Worm (Caenorhabditis elegans) whole organism, L1 larva: ENCODE results near the gene fbxa-2.

Experiments used
- F16B12.6 ChIP-seq: fragments of 150-350 bp; optimal IDR thresholded peaks from 2 replicates; lab custom pipeline; 2014; ENCODE audit warnings: missing biosample characterization, missing genetic modification characterization
- Y116A8C.19 ChIP-seq: sonication (generic microtip); optimal IDR thresholded peaks from 2 replicates; lab custom pipeline; 2016; ENCODE audit warnings: missing compliant biosample characterization, missing genetic modification characterization, borderline replicate concordance
- alr-1 ChIP-seq: fragments of 200-800 bp; sonication (Bioruptor generic); optimal IDR thresholded peaks from 2 replicates; lab custom pipeline; 2018; ENCODE audit warnings: borderline replicate concordance, mild to moderate bottlenecking, missing genetic modification characterization, missing compliant biosample characterization
- blmp-1 ChIP-seq: fragments of 150-350 bp; optimal IDR thresholded peaks from 2 replicates; lab custom pipeline; 2014; ENCODE audit warnings: missing biosample characterization, missing genetic modification characterization
- ceh-63 ChIP-seq: fragments of 200-800 bp; sonication (Bioruptor generic); optimal IDR thresholded peaks from 2 replicates; lab custom pipeline; 2018; ENCODE audit warnings: mild to moderate bottlenecking, missing genetic modification characterization, missing compliant biosample characterization
- ceh-82 ChIP-seq, 3 experiments: fragments of 150-350 bp in 1 of 3; sonication (generic microtip) in 2 of 3; optimal IDR thresholded peaks; 2 replicates each; lab custom pipeline; 2014 to 2017; ENCODE audit warnings: missing biosample characterization in 3 of 3, missing genetic modification characterization in 3 of 3
- ceh-88 ChIP-seq: fragments of 200-800 bp; sonication (Bioruptor generic); IDR thresholded peaks from 2 replicates; pipeline ENCODE4 v1.3.6; 2022; ENCODE audit warnings: missing genetic modification characterization, missing compliant biosample characterization
- efl-1 ChIP-seq, 4 experiments: fragments of 150-350 bp; optimal IDR thresholded peaks in 3 of 4; peaks in 1 of 4; 1 replicate in 1 of 4; 2 replicates in 3 of 4; lab custom pipeline; 2014; ENCODE audit warnings: missing biosample characterization in 2 of 4, missing genetic modification characterization in 2 of 4, missing genetic modification reagents in 2 of 4
- efl-3 ChIP-seq: fragments of 200-800 bp; sonication (Bioruptor generic); optimal IDR thresholded peaks from 2 replicates; lab custom pipeline; 2018; ENCODE audit warnings: mild to moderate bottlenecking, missing genetic modification characterization, missing compliant biosample characterization
- egl-27 ChIP-seq, 2 experiments: fragments of 150-350 bp in 1 of 2; sonication (generic microtip); optimal IDR thresholded peaks; 3 replicates each; lab custom pipeline; 2017 to 2018; ENCODE audit warnings: missing biosample characterization in 2 of 2, missing genetic modification characterization in 2 of 2, missing genetic modification reagents in 2 of 2
- elt-2 ChIP-seq: sonication (generic microtip); optimal IDR thresholded peaks from 2 replicates; lab custom pipeline; 2016; ENCODE audit warnings: missing genetic modification characterization, mild to moderate bottlenecking, inconsistent platforms, missing compliant biosample characterization, missing genetic modification reagents
- ets-5 ChIP-seq: fragments of 200-800 bp; sonication (Bioruptor generic); IDR thresholded peaks from 2 replicates; pipeline ENCODE4 v1.3.6; 2022; ENCODE audit warnings: missing genetic modification characterization, missing compliant biosample characterization
- fkh-10 ChIP-seq: sonication (generic microtip); optimal IDR thresholded peaks from 2 replicates; lab custom pipeline; 2017; ENCODE audit warnings: missing biosample characterization, missing genetic modification reagents, missing genetic modification characterization
- fkh-4 ChIP-seq: sonication (generic microtip); optimal IDR thresholded peaks from 2 replicates; lab custom pipeline; 2016; ENCODE audit warnings: missing compliant biosample characterization, missing genetic modification characterization, borderline replicate concordance
- fos-1 ChIP-seq: fragments of 150-350 bp; optimal IDR thresholded peaks from 2 replicates; lab custom pipeline; 2014; ENCODE audit warnings: missing biosample characterization, missing genetic modification characterization
- hlh-17 ChIP-seq: fragments of 200-800 bp; sonication (Bioruptor generic); optimal IDR thresholded peaks from 2 replicates; lab custom pipeline; 2018; ENCODE audit warnings: missing genetic modification characterization, mild to moderate bottlenecking, missing compliant biosample characterization, moderate library complexity, borderline replicate concordance
- hpl-2 ChIP-seq: fragments of 150-350 bp; optimal IDR thresholded peaks from 2 replicates; lab custom pipeline; 2014; ENCODE audit warnings: missing biosample characterization, missing genetic modification reagents, missing genetic modification characterization
- isw-1 ChIP-seq: fragments of 200-800 bp; sonication (Bioruptor generic); IDR thresholded peaks from 2 replicates; pipeline ENCODE4 v1.3.6; 2022; ENCODE audit warnings: missing genetic modification characterization, missing compliant biosample characterization
- jun-1 ChIP-seq: fragments of 150-350 bp; optimal IDR thresholded peaks from 2 replicates; lab custom pipeline; 2014; ENCODE audit warnings: missing biosample characterization, missing genetic modification reagents, missing genetic modification characterization
- lin-14 ChIP-seq: fragments of 200-800 bp; sonication (Bioruptor generic); optimal IDR thresholded peaks from 2 replicates; lab custom pipeline; 2018; ENCODE audit warnings: mild to moderate bottlenecking, missing genetic modification characterization, moderate library complexity, missing compliant biosample characterization
- lin-35 ChIP-seq, 2 experiments: fragments of 150-350 bp; optimal IDR thresholded peaks; 2 replicates each; lab custom pipeline; 2014; ENCODE audit warnings: missing biosample characterization in 2 of 2, missing genetic modification characterization in 2 of 2, missing genetic modification reagents in 2 of 2
- lir-3 ChIP-seq: sonication (generic microtip); optimal IDR thresholded peaks from 2 replicates; lab custom pipeline; 2016; ENCODE audit warnings: mild to moderate bottlenecking, missing genetic modification characterization, moderate library complexity, missing compliant biosample characterization; ENCODE audit not compliant: poor library complexity
- mef-2 ChIP-seq: fragments of 150-350 bp; optimal IDR thresholded peaks from 2 replicates; lab custom pipeline; 2014; ENCODE audit warnings: missing biosample characterization, missing genetic modification characterization
- nhr-12 ChIP-seq: sonication (generic microtip); optimal IDR thresholded peaks from 2 replicates; lab custom pipeline; 2017; ENCODE audit warnings: missing biosample characterization, missing genetic modification characterization
- nhr-19 ChIP-seq: fragments of 200-800 bp; sonication (Bioruptor generic); conservative IDR thresholded peaks from 2 replicates; pipeline ENCODE4 v1.3.6; 2022; ENCODE audit warnings: missing genetic modification characterization, missing compliant biosample characterization
- nhr-20 ChIP-seq: sonication (generic microtip); optimal IDR thresholded peaks from 2 replicates; lab custom pipeline; 2016; ENCODE audit warnings: mild to moderate bottlenecking, missing genetic modification characterization, missing compliant biosample characterization
- nhr-28 ChIP-seq: fragments of 150-350 bp; optimal IDR thresholded peaks from 2 replicates; lab custom pipeline; 2014; ENCODE audit warnings: missing biosample characterization, missing genetic modification characterization
- nhr-47 ChIP-seq: sonication (generic microtip); optimal IDR thresholded peaks from 2 replicates; lab custom pipeline; 2016; ENCODE audit warnings: mild to moderate bottlenecking, missing genetic modification characterization, moderate library complexity, missing compliant biosample characterization
- nhr-71 ChIP-seq: sonication (generic microtip); optimal IDR thresholded peaks from 2 replicates; lab custom pipeline; 2016; ENCODE audit warnings: mild to moderate bottlenecking, missing genetic modification characterization, moderate library complexity, missing compliant biosample characterization
- nhr-84 ChIP-seq: sonication (generic microtip); optimal IDR thresholded peaks from 2 replicates; lab custom pipeline; 2017; ENCODE audit warnings: missing biosample characterization, missing genetic modification characterization
- nhr-90 ChIP-seq: sonication (generic microtip); optimal IDR thresholded peaks from 2 replicates; lab custom pipeline; 2016; ENCODE audit warnings: mild to moderate bottlenecking, missing genetic modification characterization, missing compliant biosample characterization; ENCODE audit not compliant: poor library complexity
- pag-3 ChIP-seq: sonication (generic microtip); optimal IDR thresholded peaks from 2 replicates; lab custom pipeline; 2017; ENCODE audit warnings: missing genetic modification characterization, mild to moderate bottlenecking, missing compliant biosample characterization, antibody characterized with exemption, borderline replicate concordance; ENCODE audit not compliant: insufficient read depth
- rnt-1 ChIP-seq: sonication (generic microtip); optimal IDR thresholded peaks from 2 replicates; lab custom pipeline; 2016; ENCODE audit warnings: mild to moderate bottlenecking, missing genetic modification characterization, moderate library complexity, missing compliant biosample characterization
- skn-1 ChIP-seq: fragments of 150-350 bp; optimal IDR thresholded peaks from 2 replicates; lab custom pipeline; 2014; ENCODE audit warnings: missing biosample characterization, missing genetic modification characterization
- snpc-4 ChIP-seq: fragments of 150-350 bp; optimal IDR thresholded peaks from 2 replicates; lab custom pipeline; 2014; ENCODE audit warnings: missing biosample characterization, missing genetic modification characterization
- snu-23 ChIP-seq: sonication (generic microtip); optimal IDR thresholded peaks from 2 replicates; lab custom pipeline; 2016; ENCODE audit warnings: missing genetic modification characterization, missing compliant biosample characterization
- sox-4 ChIP-seq: sonication (generic microtip); optimal IDR thresholded peaks from 2 replicates; lab custom pipeline; 2016; ENCODE audit warnings: missing genetic modification characterization, missing compliant biosample characterization
- swsn-7 ChIP-seq: sonication (generic microtip); optimal IDR thresholded peaks from 2 replicates; lab custom pipeline; 2016; ENCODE audit warnings: missing genetic modification characterization, missing compliant biosample characterization
- tlp-1 ChIP-seq: fragments of 150-350 bp; optimal IDR thresholded peaks from 2 replicates; lab custom pipeline; 2014; ENCODE audit warnings: missing biosample characterization, missing genetic modification characterization
- unc-62 ChIP-seq: fragments of 150-350 bp; optimal IDR thresholded peaks from 2 replicates; lab custom pipeline; 2014; ENCODE audit warnings: missing biosample characterization, missing genetic modification reagents, missing genetic modification characterization
- unc-86 ChIP-seq: sonication (generic microtip); optimal IDR thresholded peaks from 2 replicates; lab custom pipeline; 2016; ENCODE audit warnings: missing genetic modification characterization, missing compliant biosample characterization
- xbp-1 ChIP-seq: sonication (generic microtip); optimal IDR thresholded peaks from 2 replicates; lab custom pipeline; 2016; ENCODE audit warnings: missing genetic modification characterization, missing compliant biosample characterization
- zag-1 ChIP-seq: fragments of 150-350 bp; optimal IDR thresholded peaks from 2 replicates; lab custom pipeline; 2014; ENCODE audit warnings: missing biosample characterization, missing genetic modification characterization

Gene fbxa-2

ce11 chrV:16259684-16260083 is 9.8 kb downstream of the fbxa-2 start, which contains the start of gene nhr-127:
Gene nhr-127, plus strand, starts transcription at chrV:16259984.
- TF ChIP-seq fkh-4 (tag; lab: Kevin White, UChicago) (no peak), sox-4 (tag; lab: Kevin White, UChicago) (no peak), nhr-90 (no peak), ceh-63 (GFP tag; lab: Kevin White, UChicago) (no peak), mef-2 (tag; lab: Kevin White, UChicago) (no peak), snu-23 (GFP tag; lab: Kevin White, UChicago) (no peak), nhr-84 (tag; lab: Kevin White, UChicago) (no peak), swsn-7 (tag; lab: Kevin White, UChicago) (no peak), ceh-88 (GFP tag; lab: Robert Waterston, UW) (no peak), ets-5 (no peak), rnt-1 (tag; lab: Kevin White, UChicago) (no peak), pag-3 (tag; lab: Kevin White, UChicago) (no peak), jun-1 (tag; lab: Kevin White, UChicago) (no peak), fkh-10 (GFP tag; lab: Kevin White, UChicago) (no peak), nhr-71 (tag; lab: Kevin White, UChicago) (no peak), hlh-17 (no peak), zag-1 (tag; lab: Kevin White, UChicago) (no peak), unc-62 (no peak), nhr-47 (tag; lab: Kevin White, UChicago) (no peak)

DNA sequence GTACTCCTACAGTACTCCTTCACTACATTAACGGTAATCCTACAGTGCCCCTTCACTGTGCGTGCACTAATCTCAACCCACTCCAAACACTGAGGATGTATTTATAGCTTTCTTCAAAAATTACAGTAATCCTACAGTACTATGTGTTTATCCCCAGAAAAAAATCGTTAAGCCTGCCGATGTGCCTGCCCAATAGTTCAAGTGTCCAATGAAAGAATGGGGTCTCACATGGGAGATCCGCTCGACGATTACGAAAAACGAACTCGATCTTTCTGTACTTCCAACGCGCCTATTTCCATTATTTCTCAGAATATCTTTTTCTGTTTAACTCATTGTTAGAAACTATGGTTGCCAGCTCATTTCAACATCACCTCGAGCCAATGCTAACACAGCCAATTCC is 11.3 kb downstream of the fbxa-2 start, which contains the start of gene nhr-218:
TSS of gene nhr-218 (plus strand) at position 301 of the 400 bp plus-strand sequence.
- TF ChIP-seq efl-1 (optimal IDR thresholded peaks at IDR 0.05; lab: Kevin White, UChicago) = no peak
- no peak for TF ChIP-seq efl-1 (GFP tag; optimal IDR thresholded peaks at IDR 0.05 in 1 of 2; lab: Kevin White, UChicago)
- no peak for TF ChIP-seq isw-1 (GFP tag; lab: Robert Waterston, UW)
- TF ChIP-seq nhr-12 (tag; lab: Kevin White, UChicago) = no peak
- no peak for TF ChIP-seq lin-35 (GFP tag; optimal IDR thresholded peaks at IDR 0.05; lab: Kevin White, UChicago)
- no peak for TF ChIP-seq F16B12.6 (tag; lab: Kevin White, UChicago)
- TF ChIP-seq blmp-1 = no peak

ce11 chrV:16256395-16256794 is 13.1 kb downstream of the fbxa-2 start, which contains the start of gene bgnt-1.3:
Gene bgnt-1.3, minus strand, starts transcription at chrV:16256495.
- TF ChIP-seq efl-1 (optimal IDR thresholded peaks at IDR 0.05; lab: Kevin White, UChicago) (no peak), efl-1 (GFP tag; optimal IDR thresholded peaks at IDR 0.05 in 1 of 2; lab: Kevin White, UChicago) (no peak), lir-3 (no peak), Y116A8C.19 (tag; lab: Kevin White, UChicago) (no peak), pag-3 (tag; lab: Kevin White, UChicago) (no peak), unc-86 (tag; lab: Kevin White, UChicago) (no peak), elt-2 (tag; lab: Kevin White, UChicago) (no peak), alr-1 (tag; lab: Kevin White, UChicago) (no peak), tlp-1 (tag; lab: Kevin White, UChicago) (no peak), lin-14 (GFP tag; lab: Kevin White, UChicago) (no peak), zag-1 (tag; lab: Kevin White, UChicago) (no peak), unc-62 (no peak), hpl-2 (GFP tag; lab: Kevin White, UChicago) (no peak), xbp-1 (tag; lab: Kevin White, UChicago) (no peak), snpc-4 (no peak), skn-1 (no peak)
- TF ChIP-seq, all 84 proteins: peak for 0

DNA sequence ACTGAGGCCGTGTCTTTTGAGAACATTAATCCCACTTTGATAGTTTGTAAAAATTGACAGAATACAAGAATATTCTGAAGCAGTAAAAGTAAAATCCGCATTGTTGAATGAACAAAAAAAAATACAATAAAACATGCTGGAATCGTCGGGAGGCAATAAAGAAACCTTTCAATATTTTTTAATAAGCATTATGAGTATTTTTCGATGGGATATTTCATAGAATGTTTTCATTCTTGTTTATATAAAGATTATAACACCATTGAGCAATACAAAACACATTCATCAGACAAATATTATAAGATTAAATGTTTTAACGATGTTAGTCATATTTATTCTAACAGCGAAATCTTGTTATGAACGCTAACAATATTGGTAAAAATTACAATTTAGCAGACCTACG is 15.8 kb downstream of the fbxa-2 start, which contains the start of gene gcy-20:
TSS of gene gcy-20 (minus strand) at position 101 of the 400 bp plus-strand sequence.
- TF ChIP-seq egl-27 (tag; optimal IDR thresholded peaks at IDR 0.05; lab: Kevin White, UChicago) (no peak), isw-1 (GFP tag; lab: Robert Waterston, UW) (no peak), nhr-19 (GFP tag; lab: Robert Waterston, UW) (no peak), efl-3 (no peak), fos-1 (tag; lab: Kevin White, UChicago) (no peak), nhr-20 (tag; lab: Kevin White, UChicago) (no peak), fkh-4 (tag; lab: Kevin White, UChicago) (no peak), ceh-82 (tag; optimal IDR thresholded peaks at IDR 0.05; lab: Kevin White, UChicago) (no peak), nhr-28 (tag; lab: Kevin White, UChicago) (no peak), Y116A8C.19 (tag; lab: Kevin White, UChicago) (no peak), ceh-63 (GFP tag; lab: Kevin White, UChicago) (no peak)
- TF ChIP-seq, all 84 proteins: peak for 0
